Fruit fly (Drosophila melanogaster) whole organism, embryonic: ENCODE measurements around the gene Tmhs.
A peak's percentile ranks its signal among the peaks of the same experiment; 100 is the strongest.

Source experiments
- Aef1 ChIP-seq: fragments of 200-800 bp; sonication (Bioruptor generic); IDR thresholded peaks from 3 replicates; pipeline ENCODE4 v1.3.6; 2022; ENCODE audit warnings: missing biosample characterization, missing genetic modification characterization
- CG10565 ChIP-seq: fragments of 200-800 bp; sonication (Bioruptor generic); optimal IDR thresholded peaks from 3 replicates; lab custom pipeline; 2016; ENCODE audit warnings: missing biosample characterization, mild to moderate bottlenecking, missing genetic modification characterization
- CG11504 ChIP-seq: fragments of 200-800 bp; sonication (Bioruptor generic); optimal IDR thresholded peaks from 3 replicates; lab custom pipeline; 2019; ENCODE audit warnings: missing biosample characterization, mild to moderate bottlenecking, missing genetic modification characterization, moderate library complexity
- CG13624 ChIP-seq: fragments of 200-800 bp; sonication (Bioruptor generic); optimal IDR thresholded peaks from 2 replicates; lab custom pipeline; 2016; ENCODE audit warnings: missing biosample characterization, missing genetic modification characterization
- CG14710 ChIP-seq: fragments of 200-800 bp; sonication (Bioruptor generic); optimal IDR thresholded peaks from 3 replicates; lab custom pipeline; 2019; ENCODE audit warnings: missing biosample characterization, mild to moderate bottlenecking, missing genetic modification characterization, moderate library complexity
- CG15479 ChIP-seq: fragments of 200-800 bp; sonication (Bioruptor generic); optimal IDR thresholded peaks from 3 replicates; lab custom pipeline; 2019; ENCODE audit warnings: missing biosample characterization, mild to moderate bottlenecking, missing genetic modification characterization, moderate library complexity
- CG17186 ChIP-seq: fragments of 200-800 bp; sonication (Bioruptor generic); optimal IDR thresholded peaks from 3 replicates; lab custom pipeline; 2017; ENCODE audit warnings: missing biosample characterization, missing genetic modification reagents, missing genetic modification characterization
- CG17328 ChIP-seq: fragments of 200-800 bp; sonication (Bioruptor generic); IDR thresholded peaks from 2 replicates; pipeline ENCODE4 v1.3.6; 2022; ENCODE audit warnings: missing biosample characterization, missing genetic modification characterization
- CG17802 ChIP-seq: fragments of 200-800 bp; sonication (Bioruptor generic); optimal IDR thresholded peaks from 2 replicates; lab custom pipeline; 2018; ENCODE audit warnings: missing biosample characterization, mild to moderate bottlenecking, missing genetic modification characterization, moderate library complexity
- CG2199 ChIP-seq: fragments of 200-800 bp; sonication (Bioruptor generic); IDR thresholded peaks from 3 replicates; pipeline ENCODE4 v1.3.6; 2022; ENCODE audit warnings: missing biosample characterization, missing genetic modification characterization
- CG30403 ChIP-seq: fragments of 200-800 bp; sonication (Bioruptor generic); optimal IDR thresholded peaks from 3 replicates; lab custom pipeline; 2016; ENCODE audit warnings: missing biosample characterization, missing genetic modification characterization
- CG31441 ChIP-seq: fragments of 200-800 bp; sonication (Bioruptor generic); IDR thresholded peaks from 2 replicates; pipeline ENCODE4 v1.3.6; 2022; ENCODE audit warnings: missing biosample characterization, missing genetic modification characterization
- CG3726 ChIP-seq: fragments of 200-800 bp; sonication (Bioruptor generic); IDR thresholded peaks from 3 replicates; pipeline ENCODE4, ENCODE4 v1.3.6; 2022; ENCODE audit warnings: missing biosample characterization, missing genetic modification characterization
- CG6765 ChIP-seq: fragments of 200-800 bp; sonication (Bioruptor generic); optimal IDR thresholded peaks from 3 replicates; lab custom pipeline; 2017; ENCODE audit warnings: missing biosample characterization, mild to moderate bottlenecking, missing genetic modification characterization
- CG6791 ChIP-seq: fragments of 200-800 bp; sonication (Bioruptor generic); IDR thresholded peaks from 3 replicates; pipeline ENCODE4 v1.3.6; 2022; ENCODE audit warnings: missing biosample characterization, missing genetic modification characterization; ENCODE audit not compliant: partially characterized antibody
- CG6813 ChIP-seq: fragments of 200-800 bp; sonication (Bioruptor generic); optimal IDR thresholded peaks from 2 replicates; lab custom pipeline; 2017; ENCODE audit warnings: missing biosample characterization, missing genetic modification characterization, mild to moderate bottlenecking, moderate library complexity, missing genetic modification reagents
- D19A ChIP-seq: fragments of 200-800 bp; optimal IDR thresholded peaks from 3 replicates; lab custom pipeline; 2019; ENCODE audit warnings: missing biosample characterization, mild to moderate bottlenecking, missing genetic modification characterization, moderate library complexity
- Dip2 ChIP-seq: fragments of 200-800 bp; sonication (Bioruptor generic); IDR thresholded peaks from 2 replicates; pipeline ENCODE4 v1.3.6; 2022; ENCODE audit warnings: missing biosample characterization, missing genetic modification characterization
- Drgx ChIP-seq: fragments of 200-800 bp; sonication (Bioruptor generic); IDR thresholded peaks from 2 replicates; pipeline ENCODE4 v1.3.6; 2022; ENCODE audit warnings: missing biosample characterization, missing genetic modification characterization
- ERR ChIP-seq: fragments of 200-800 bp; sonication (Bioruptor generic); optimal IDR thresholded peaks from 2 replicates; lab custom pipeline; 2016; ENCODE audit warnings: missing biosample characterization, missing genetic modification characterization
- Eip74EF ChIP-seq, 2 experiments: fragments of 200-800 bp in 1 of 2; fragments of >200 bp in 1 of 2; sonication (Bioruptor generic) in 1 of 2; optimal IDR thresholded peaks; 2 replicates each; lab custom pipeline; 2017 to 2019; ENCODE audit warnings: missing biosample characterization in 2 of 2, missing genetic modification characterization in 2 of 2, mild to moderate bottlenecking in 1 of 2, moderate library complexity in 1 of 2
- H15 ChIP-seq: fragments of 200-800 bp; sonication (Bioruptor generic); IDR thresholded peaks from 3 replicates; pipeline ENCODE4 v1.3.6; 2022; ENCODE audit warnings: missing biosample characterization, missing genetic modification characterization
- HLH3B ChIP-seq: fragments of 200-800 bp; sonication (Bioruptor generic); IDR thresholded peaks from 2 replicates; pipeline ENCODE4 v1.3.6; 2022; ENCODE audit warnings: missing biosample characterization, missing genetic modification characterization
- Jarid2 ChIP-seq: fragments of 200-800 bp; sonication (Bioruptor generic); optimal IDR thresholded peaks from 3 replicates; lab custom pipeline; 2017; ENCODE audit warnings: mild to moderate bottlenecking, missing biosample characterization, missing genetic modification reagents, missing genetic modification characterization
- Nf-YB ChIP-seq: fragments of 200-800 bp; sonication (Bioruptor generic); optimal IDR thresholded peaks from 3 replicates; lab custom pipeline; 2019; ENCODE audit warnings: missing biosample characterization, mild to moderate bottlenecking, missing genetic modification characterization, moderate library complexity
- Scr ChIP-seq: fragments of 200-800 bp; sonication (Bioruptor generic); IDR thresholded peaks from 2 replicates; pipeline ENCODE4 v1.3.6; 2022; ENCODE audit warnings: missing biosample characterization, missing genetic modification characterization; ENCODE audit not compliant: partially characterized antibody
- Trl ChIP-seq, 3 experiments: fragments of >200 bp in 2 of 3; fragments of 200-800 bp in 1 of 3; sonication (Bioruptor generic) in 1 of 3; optimal IDR thresholded peaks; 2 replicates in 1 of 3; 3 replicates in 2 of 3; lab custom pipeline; 2016 to 2017; ENCODE audit warnings: missing biosample characterization in 1 of 3, missing genetic modification characterization in 1 of 3
- Usf ChIP-seq: fragments of 200-800 bp; sonication (Bioruptor generic); optimal IDR thresholded peaks from 2 replicates; lab custom pipeline; 2017; ENCODE audit warnings: missing genotype, missing biosample characterization, missing genetic modification characterization
- ab ChIP-seq: fragments of 200-800 bp; sonication (Bioruptor generic); optimal IDR thresholded peaks from 2 replicates; lab custom pipeline; 2016; ENCODE audit warnings: missing biosample characterization, missing genetic modification characterization
- caup ChIP-seq: fragments of 200-800 bp; sonication (Bioruptor generic); optimal IDR thresholded peaks from 3 replicates; lab custom pipeline; 2017; ENCODE audit warnings: missing biosample characterization, mild to moderate bottlenecking, missing genetic modification characterization, moderate library complexity; ENCODE audit not compliant: severe bottlenecking
- dm ChIP-seq: fragments of 200-800 bp; sonication (Bioruptor generic); optimal IDR thresholded peaks from 3 replicates; lab custom pipeline; 2016; ENCODE audit warnings: missing biosample characterization, missing genetic modification characterization
- emc ChIP-seq: fragments of 200-800 bp; sonication (Bioruptor generic); optimal IDR thresholded peaks from 2 replicates; lab custom pipeline; 2016; ENCODE audit warnings: missing biosample characterization, missing genetic modification characterization
- esg ChIP-seq: fragments of 200-800 bp; sonication (Bioruptor generic); conservative IDR thresholded peaks from 2 replicates; pipeline ENCODE4 v1.3.6; 2022; ENCODE audit warnings: missing biosample characterization, missing genetic modification characterization
- gcm ChIP-seq: fragments of 200-800 bp; sonication (Bioruptor generic); optimal IDR thresholded peaks from 2 replicates; lab custom pipeline; 2019; ENCODE audit warnings: missing biosample characterization, mild to moderate bottlenecking, missing genetic modification characterization, moderate library complexity
- jing ChIP-seq: fragments of 200-800 bp; sonication (Bioruptor generic); optimal IDR thresholded peaks from 2 replicates; lab custom pipeline; 2018; ENCODE audit warnings: missing biosample characterization, mild to moderate bottlenecking, missing genetic modification characterization
- kay ChIP-seq: fragments of 200-800 bp; sonication (Bioruptor generic); optimal IDR thresholded peaks from 2 replicates; lab custom pipeline; 2016; ENCODE audit warnings: missing biosample characterization, missing genetic modification characterization
- ken ChIP-seq: fragments of 200-800 bp; sonication (Bioruptor generic); IDR thresholded peaks from 3 replicates; pipeline ENCODE4 v1.3.6; 2022; ENCODE audit warnings: missing biosample characterization, missing genetic modification characterization
- lov ChIP-seq, 2 experiments: fragments of 200-800 bp in 1 of 2; fragments of >200 bp in 1 of 2; sonication (Bioruptor generic) in 1 of 2; IDR thresholded peaks in 1 of 2; optimal IDR thresholded peaks in 1 of 2; 2 replicates in 1 of 2; 3 replicates in 1 of 2; pipeline versions ENCODE4 v1.3.6 to Lab custom; 2017 to 2022; ENCODE audit warnings: missing biosample characterization in 1 of 2, missing genetic modification characterization in 1 of 2
- mam ChIP-seq: fragments of 200-800 bp; sonication (Bioruptor generic); optimal IDR thresholded peaks from 3 replicates; lab custom pipeline; 2016; ENCODE audit warnings: missing biosample characterization, missing genetic modification characterization
- pfk ChIP-seq: fragments of 200-800 bp; sonication (Bioruptor generic); optimal IDR thresholded peaks from 2 replicates; lab custom pipeline; 2018; ENCODE audit warnings: missing biosample characterization, mild to moderate bottlenecking, missing genetic modification characterization, moderate library complexity
- phol ChIP-seq: fragments of 200-800 bp; sonication (Bioruptor generic); optimal IDR thresholded peaks from 3 replicates; lab custom pipeline; 2018; ENCODE audit warnings: missing biosample characterization, mild to moderate bottlenecking, missing genetic modification characterization, moderate library complexity
- rib ChIP-seq: fragments of 200-800 bp; sonication (Bioruptor generic); IDR thresholded peaks from 2 replicates; pipeline ENCODE4 v1.3.6; 2022; ENCODE audit warnings: missing biosample characterization, missing genetic modification characterization
- row ChIP-seq: fragments of 200-800 bp; sonication (Bioruptor generic); IDR thresholded peaks from 3 replicates; pipeline ENCODE4 v1.3.6; 2022; ENCODE audit warnings: missing biosample characterization, missing genetic modification characterization
- sima ChIP-seq: fragments of 200-800 bp; sonication (Bioruptor generic); optimal IDR thresholded peaks from 2 replicates; lab custom pipeline; 2016; ENCODE audit warnings: missing biosample characterization, missing genetic modification characterization
- slbo ChIP-seq: fragments of 200-800 bp; sonication (Bioruptor generic); IDR thresholded peaks from 2 replicates; pipeline ENCODE4 v1.3.6; 2022; ENCODE audit warnings: missing biosample characterization, missing genetic modification characterization
- slp2 ChIP-seq: fragments of 200-800 bp; sonication (Bioruptor generic); optimal IDR thresholded peaks from 2 replicates; lab custom pipeline; 2016; ENCODE audit warnings: missing biosample characterization, missing genetic modification characterization
- sqz ChIP-seq: fragments of 200-800 bp; sonication (Bioruptor generic); optimal IDR thresholded peaks from 3 replicates; lab custom pipeline; 2018; ENCODE audit warnings: missing biosample characterization, mild to moderate bottlenecking, missing genetic modification characterization
- tll ChIP-seq, 2 experiments: fragments of 200-800 bp in 1 of 2; fragments of >200 bp in 1 of 2; sonication (Bioruptor generic) in 1 of 2; optimal IDR thresholded peaks; 2 replicates each; lab custom pipeline; 2017 to 2019; ENCODE audit warnings: missing biosample characterization in 2 of 2, missing genetic modification characterization in 2 of 2, mild to moderate bottlenecking in 1 of 2, moderate library complexity in 1 of 2
- unc-4 ChIP-seq: fragments of 200-800 bp; sonication (Bioruptor generic); IDR thresholded peaks from 2 replicates; pipeline ENCODE4 v1.3.6; 2022; ENCODE audit warnings: missing biosample characterization, missing genetic modification characterization; ENCODE audit not compliant: partially characterized antibody

The Tmhs gene

dm6 chr3L:1940843-1941418 is 55.5 kb downstream of the Tmhs start, which contains the start of gene Mfap1 (continued):
- TF ChIP-seq kay (GFP tag; lab: Kevin White, UChicago) (no peak), Drgx (GFP tag; lab: Robert Waterston, UW) (no peak), Usf (GFP tag; lab: Kevin White, UChicago) (no peak), gcm (GFP tag; lab: Kevin White, UChicago) (no peak), ERR (GFP tag; lab: Kevin White, UChicago) (no peak), CG13624 (GFP tag; lab: Kevin White, UChicago) (no peak), CG10565 (GFP tag; lab: Kevin White, UChicago) (no peak), rib (GFP tag; lab: Robert Waterston, UW) (no peak), sqz (GFP tag; lab: Kevin White, UChicago) (no peak), CG6791 (GFP tag; lab: Robert Waterston, UW) (peak; percentile 64; the same call in 2 of the 3 replicates), pfk (GFP tag; lab: Kevin White, UChicago) (no peak), esg (GFP tag; lab: Robert Waterston, UW) (no peak), phol (tag; lab: Kevin White, UChicago) (peak; percentile 30), CG17802 (tag; lab: Kevin White, UChicago) (no peak), Scr (GFP tag; lab: Robert Waterston, UW) (peak; percentile 56), CG15479 (no peak), unc-4 (GFP tag; lab: Robert Waterston, UW) (peak; percentile 77), ken (no peak), CG6813 (GFP tag; lab: Kevin White, UChicago) (no peak), CG17328 (GFP tag; lab: Robert Waterston, UW) (no peak), Trl (optimal IDR thresholded peaks at IDR 0.05; lab: Kevin White, UChicago) (no peak), Trl (GFP tag; optimal IDR thresholded peaks at IDR 0.05; lab: Kevin White, UChicago) (no peak), CG30403 (GFP tag; lab: Kevin White, UChicago) (no peak), CG31441 (GFP tag; lab: Robert Waterston, UW) (no peak), tll (GFP tag; optimal IDR thresholded peaks at IDR 0.05; lab: Kevin White, UChicago) (no peak), Eip74EF (GFP tag; optimal IDR thresholded peaks at IDR 0.05; lab: Kevin White, UChicago) (no peak), D19A (tag; lab: Kevin White, UChicago) (no peak), CG17186 (GFP tag; lab: Kevin White, UChicago) (no peak), sima (no peak), HLH3B (GFP tag; lab: Robert Waterston, UW) (0 out of 2 replicates have a peak, but pooled peaks have one; percentile 20), jing (no peak), slp2 (GFP tag; lab: Kevin White, UChicago) (no peak), emc (GFP tag; lab: Kevin White, UChicago) (no peak), CG3726 (GFP tag; lab: Robert Waterston, UW) (no peak), CG14710 (tag; lab: Kevin White, UChicago) (peak; percentile 50), CG2199 (GFP tag; lab: Robert Waterston, UW) (no peak), row (GFP tag; lab: Robert Waterston, UW) (0 out of 3 replicates have a peak, but pooled peaks have one; percentile 8), dm (GFP tag; lab: Kevin White, UChicago) (no peak), slbo (GFP tag; lab: Robert Waterston, UW) (no peak; the same call in 1 of the 2 replicates), mam (peak; percentile 58), CG6765 (GFP tag; lab: Kevin White, UChicago) (no peak), CG11504 (tag; lab: Kevin White, UChicago) (no peak), ab (no peak), lov (optimal IDR thresholded peaks at IDR 0.05; lab: Kevin White, UChicago) (no peak), lov (GFP tag; IDR thresholded peaks at IDR 0.05; lab: Robert Waterston, UW) (no peak), Dip2 (GFP tag; lab: Robert Waterston, UW) (no peak), caup (GFP tag; lab: Kevin White, UChicago) (no peak), Aef1 (no peak), Nf-YB (GFP tag; lab: Kevin White, UChicago) (no peak), H15 (GFP tag; lab: Robert Waterston, UW) (no peak), Jarid2 (GFP tag; lab: Kevin White, UChicago) (no peak)
